Fruit fly (Drosophila melanogaster) whole organism, prepupa: ENCODE measurements around the gene Bem46.

ENCODE experiments used
- CG10669 ChIP-seq: fragments of 200-800 bp; sonication (Bioruptor generic); optimal IDR thresholded peaks from 3 replicates; lab custom pipeline; 2018; ENCODE audit warnings: missing biosample characterization, mild to moderate bottlenecking, missing genetic modification characterization, moderate library complexity
- CG11294 ChIP-seq: fragments of 200-800 bp; sonication (Bioruptor generic); IDR thresholded peaks from 2 replicates; pipeline ENCODE4 v1.3.6; 2022; ENCODE audit warnings: missing biosample characterization, missing genetic modification characterization
- CG11762 ChIP-seq: fragments of 200-800 bp; sonication (Bioruptor generic); optimal IDR thresholded peaks from 3 replicates; lab custom pipeline; 2016; ENCODE audit warnings: missing biosample characterization, missing genetic modification characterization; ENCODE audit not compliant: insufficient read depth
- CG15336 ChIP-seq: fragments of 200-800 bp; sonication (Bioruptor generic); IDR thresholded peaks from 2 replicates; pipeline ENCODE4 v1.3.6; 2022; ENCODE audit warnings: missing biosample characterization, missing genetic modification characterization
- CG1621 ChIP-seq: fragments of 200-800 bp; sonication (Bioruptor generic); optimal IDR thresholded peaks from 3 replicates; lab custom pipeline; 2018; ENCODE audit warnings: missing biosample characterization, mild to moderate bottlenecking, missing genetic modification characterization
- CG16779 ChIP-seq: fragments of 200-800 bp; sonication (Bioruptor generic); optimal IDR thresholded peaks from 3 replicates; lab custom pipeline; 2017; ENCODE audit warnings: missing biosample characterization, mild to moderate bottlenecking, missing genetic modification characterization
- CG32006 ChIP-seq: fragments of 200-800 bp; sonication (Bioruptor generic); optimal IDR thresholded peaks from 3 replicates; lab custom pipeline; 2017; ENCODE audit warnings: missing biosample characterization, mild to moderate bottlenecking, missing genetic modification characterization
- CG34406 ChIP-seq: fragments of 200-800 bp; sonication (Bioruptor generic); optimal IDR thresholded peaks from 3 replicates; lab custom pipeline; 2016; ENCODE audit warnings: missing biosample characterization, missing genetic modification characterization
- CG4318 ChIP-seq: fragments of 200-800 bp; sonication (Bioruptor generic); optimal IDR thresholded peaks from 3 replicates; lab custom pipeline; 2017; ENCODE audit warnings: missing biosample characterization, mild to moderate bottlenecking, missing genetic modification characterization
- CG6163 ChIP-seq: fragments of 200-800 bp; sonication (Bioruptor generic); IDR thresholded peaks from 3 replicates; pipeline ENCODE4 v1.3.6; 2022; ENCODE audit warnings: missing biosample characterization, missing genetic modification characterization
- CG6276 ChIP-seq: fragments of 200-800 bp; sonication (Bioruptor generic); optimal IDR thresholded peaks from 2 replicates; lab custom pipeline; 2017; ENCODE audit warnings: missing biosample characterization, mild to moderate bottlenecking, missing genetic modification characterization
- CG6808 ChIP-seq: fragments of 200-800 bp; sonication (Bioruptor generic); optimal IDR thresholded peaks from 3 replicates; lab custom pipeline; 2017; ENCODE audit warnings: missing biosample characterization, missing genetic modification characterization, mild to moderate bottlenecking, moderate library complexity, missing genetic modification reagents
- CG7368 ChIP-seq: fragments of 200-800 bp; sonication (Bioruptor generic); optimal IDR thresholded peaks from 3 replicates; lab custom pipeline; 2016; ENCODE audit warnings: missing biosample characterization, missing genetic modification characterization
- CG8319 ChIP-seq: fragments of 200-800 bp; sonication (Bioruptor generic); optimal IDR thresholded peaks from 3 replicates; lab custom pipeline; 2016; ENCODE audit warnings: missing biosample characterization, missing genetic modification characterization
- CG9139 ChIP-seq: fragments of 200-800 bp; sonication (Bioruptor generic); optimal IDR thresholded peaks from 3 replicates; lab custom pipeline; 2017; ENCODE audit warnings: missing biosample characterization, mild to moderate bottlenecking, missing genetic modification characterization
- Eip78C ChIP-seq: fragments of 200-800 bp; sonication (Bioruptor generic); peaks from one replicate; lab custom pipeline; 2016; ENCODE audit warnings: missing biosample characterization, missing genetic modification characterization
- Eip93F ChIP-seq: fragments of 200-800 bp; sonication (Bioruptor generic); optimal IDR thresholded peaks from 2 replicates; lab custom pipeline; 2016; ENCODE audit warnings: missing biosample characterization, mild to moderate bottlenecking, missing genetic modification characterization
- Ets21C ChIP-seq: fragments of 200-800 bp; sonication (Bioruptor generic); optimal IDR thresholded peaks from 3 replicates; lab custom pipeline; 2016; ENCODE audit warnings: missing biosample characterization, missing genetic modification characterization
- Ets96B ChIP-seq: fragments of 200-800 bp; optimal IDR thresholded peaks from 2 replicates; lab custom pipeline; 2019; ENCODE audit warnings: missing biosample characterization, mild to moderate bottlenecking, missing genetic modification characterization, moderate library complexity
- Hr38 ChIP-seq: sonication (Bioruptor generic); optimal IDR thresholded peaks from 2 replicates; lab custom pipeline; 2016; ENCODE audit warnings: missing biosample characterization, missing genetic modification characterization
- Hr39 ChIP-seq: fragments of 200-800 bp; sonication (Bioruptor generic); optimal IDR thresholded peaks from 2 replicates; lab custom pipeline; 2016; ENCODE audit warnings: missing biosample characterization, missing genetic modification characterization
- Hr4 ChIP-seq: fragments of 200-800 bp; sonication (Bioruptor generic); optimal IDR thresholded peaks from 3 replicates; lab custom pipeline; 2016; ENCODE audit warnings: missing biosample characterization, missing genetic modification characterization
- Lpt ChIP-seq: fragments of 200-800 bp; sonication (Bioruptor generic); optimal IDR thresholded peaks from 3 replicates; lab custom pipeline; 2016; ENCODE audit warnings: missing biosample characterization, missing genetic modification characterization
- Met ChIP-seq: fragments of 200-800 bp; sonication (Bioruptor generic); optimal IDR thresholded peaks from 3 replicates; lab custom pipeline; 2016; ENCODE audit warnings: missing biosample characterization, missing genetic modification characterization
- OdsH ChIP-seq: fragments of 200-800 bp; sonication (Bioruptor generic); optimal IDR thresholded peaks from 3 replicates; lab custom pipeline; 2016; ENCODE audit warnings: missing biosample characterization, missing genetic modification characterization
- Smox ChIP-seq: fragments of 200-800 bp; sonication (Bioruptor generic); optimal IDR thresholded peaks from 3 replicates; lab custom pipeline; 2016; ENCODE audit warnings: missing biosample characterization, missing genetic modification characterization
- Sox102F ChIP-seq: fragments of 200-800 bp; sonication (Bioruptor generic); optimal IDR thresholded peaks from 2 replicates; lab custom pipeline; 2016; ENCODE audit warnings: missing biosample characterization, mild to moderate bottlenecking, missing genetic modification characterization
- Sox14 ChIP-seq: fragments of 200-800 bp; sonication (Bioruptor generic); optimal IDR thresholded peaks from 3 replicates; lab custom pipeline; 2016; ENCODE audit warnings: missing biosample characterization, missing genetic modification characterization
- cyc ChIP-seq: fragments of 200-800 bp; sonication (Bioruptor generic); optimal IDR thresholded peaks from 3 replicates; lab custom pipeline; 2016; ENCODE audit warnings: missing biosample characterization, missing genetic modification characterization
- dac ChIP-seq: fragments of 200-800 bp; sonication (Bioruptor generic); optimal IDR thresholded peaks from 2 replicates; lab custom pipeline; 2017; ENCODE audit warnings: missing biosample characterization, mild to moderate bottlenecking, missing genetic modification characterization
- eg ChIP-seq: fragments of 200-800 bp; sonication (Bioruptor generic); IDR thresholded peaks from 3 replicates; pipeline ENCODE4 v1.3.6; 2022; ENCODE audit warnings: missing biosample characterization, missing genetic modification characterization
- esn ChIP-seq: fragments of 200-800 bp; sonication (Bioruptor generic); optimal IDR thresholded peaks from 2 replicates; lab custom pipeline; 2016; ENCODE audit warnings: missing biosample characterization, mild to moderate bottlenecking, missing genetic modification characterization, moderate library complexity
- fd59A ChIP-seq: fragments of 200-800 bp; sonication (Bioruptor generic); optimal IDR thresholded peaks from 2 replicates; lab custom pipeline; 2017; ENCODE audit warnings: missing biosample characterization, mild to moderate bottlenecking, missing genetic modification characterization, missing genetic modification reagents
- fkh ChIP-seq: fragments of 200-800 bp; sonication (Bioruptor generic); optimal IDR thresholded peaks from 3 replicates; lab custom pipeline; 2017; ENCODE audit warnings: missing biosample characterization, mild to moderate bottlenecking, missing genetic modification characterization, moderate library complexity
- lz ChIP-seq: fragments of 200-800 bp; sonication (Bioruptor generic); optimal IDR thresholded peaks from 3 replicates; lab custom pipeline; 2016; ENCODE audit warnings: missing biosample characterization, missing genetic modification characterization
- net ChIP-seq: fragments of 200-800 bp; sonication (Bioruptor generic); optimal IDR thresholded peaks from 3 replicates; lab custom pipeline; 2016; ENCODE audit warnings: missing biosample characterization, missing genetic modification characterization
- pdm3 ChIP-seq: fragments of 200-800 bp; sonication (Bioruptor generic); optimal IDR thresholded peaks from 3 replicates; lab custom pipeline; 2016; ENCODE audit warnings: missing biosample characterization, missing genetic modification characterization
- spab ChIP-seq: fragments of 200-800 bp; sonication (Bioruptor generic); optimal IDR thresholded peaks from 2 replicates; lab custom pipeline; 2017; ENCODE audit warnings: missing biosample characterization, mild to moderate bottlenecking, missing genetic modification characterization, missing genetic modification reagents
- svp ChIP-seq: fragments of 200-800 bp; sonication (Bioruptor generic); peaks from one replicate; lab custom pipeline; 2016; ENCODE audit warnings: missing biosample characterization, missing genetic modification characterization
- vri ChIP-seq: fragments of 200-800 bp; sonication (Bioruptor generic); optimal IDR thresholded peaks from 3 replicates; lab custom pipeline; 2016; ENCODE audit warnings: missing biosample characterization, mild to moderate bottlenecking, missing genetic modification characterization

Gene Bem46

DNA sequence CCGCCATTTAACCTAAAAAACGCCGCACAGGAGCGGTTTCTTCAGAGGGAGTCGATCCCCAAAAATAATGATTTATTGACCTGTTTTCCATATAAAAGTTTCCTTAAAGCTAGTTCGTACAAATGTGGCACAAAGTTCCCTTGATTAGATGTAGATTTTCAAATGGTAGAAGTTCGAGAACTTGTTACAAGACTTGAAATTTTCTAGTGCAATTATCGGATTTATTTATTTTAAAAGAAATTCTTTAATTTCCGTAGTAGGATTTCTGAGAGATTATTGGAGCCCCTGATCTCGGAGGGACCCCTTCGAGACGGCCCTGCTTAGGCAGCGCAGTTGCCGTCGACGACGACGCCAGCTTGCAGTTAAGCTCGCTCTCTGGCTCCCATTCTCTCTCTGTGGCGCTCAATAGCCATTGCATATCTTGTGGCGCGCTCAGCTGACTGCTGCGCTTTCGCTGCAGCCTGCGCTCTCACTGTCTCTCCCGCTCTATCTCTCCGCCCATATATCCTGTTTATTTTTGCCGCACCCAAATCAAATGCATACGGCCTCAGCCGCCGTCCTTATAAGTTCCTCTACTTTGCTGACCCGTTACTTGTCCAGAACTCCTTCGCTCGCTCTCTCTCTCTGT lies 30.3 kb upstream of the Bem46 start (continued):
- TF ChIP-seq svp (GFP tag; lab: Kevin White, UChicago) (peak; percentile 99), dac (GFP tag; lab: Kevin White, UChicago) (peak; percentile 85), CG6276 (GFP tag; lab: Kevin White, UChicago) (peak; percentile 90), CG4318 (GFP tag; lab: Kevin White, UChicago) (peak; percentile 91), pdm3 (GFP tag; lab: Kevin White, UChicago) (peak; percentile 92), CG8319 (GFP tag; lab: Kevin White, UChicago) (peak; percentile 91), Lpt (GFP tag; lab: Kevin White, UChicago) (peak; percentile 84), CG11294 (GFP tag; lab: Robert Waterston, UW) (peak; percentile 75; the same call in 1 of the 2 replicates), CG9139 (GFP tag; lab: Kevin White, UChicago) (peak; percentile 82), CG6808 (GFP tag; lab: Kevin White, UChicago) (peak; percentile 89), Eip93F (no peak), fkh (GFP tag; lab: Kevin White, UChicago) (no peak), CG32006 (GFP tag; lab: Kevin White, UChicago) (peak; percentile 94), cyc (GFP tag; lab: Kevin White, UChicago) (peak; percentile 95), spab (peak; percentile 86), Ets96B (tag; lab: Kevin White, UChicago) (peak; percentile 87), CG10669 (peak; percentile 90), Smox (GFP tag; lab: Kevin White, UChicago) (peak; percentile 90), vri (GFP tag; lab: Kevin White, UChicago) (peak; percentile 71)

DNA sequence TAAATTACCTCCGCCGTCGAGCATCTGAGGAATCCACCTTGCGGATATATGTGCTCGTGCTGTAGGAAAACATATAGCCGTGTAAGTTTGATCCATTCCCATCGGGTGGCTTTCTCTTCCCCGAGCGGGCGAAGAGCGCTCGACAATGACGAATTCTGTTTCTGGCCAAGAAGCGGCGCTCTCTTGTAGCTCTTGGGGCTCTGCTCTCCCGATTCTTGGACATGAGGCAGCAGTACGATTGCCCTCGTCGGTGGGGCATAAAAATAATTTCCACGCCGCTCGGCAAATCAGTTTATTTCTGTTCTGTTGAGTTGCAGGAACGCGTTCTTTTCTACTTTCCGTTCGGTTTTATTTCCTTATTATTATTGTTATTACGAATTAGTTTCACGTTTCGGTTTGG lies 29.1 kb upstream of the Bem46 start:
- TF ChIP-seq eg (GFP tag; lab: Robert Waterston, UW) (no peak), CG15336 (peak; percentile 14; the same call in 1 of the 2 replicates)

- no peak for TF ChIP-seq Hr38
- TF ChIP-seq CG6163 (GFP tag; lab: Robert Waterston, UW), result 0 out of 3 replicates have a peak, but pooled peaks have one; percentile 24
These were observed 21.0 kb upstream of the Bem46 start for dm6 chr2L:2966917-2967316.

- TF ChIP-seq CG10669 (no peak), CG7368 (GFP tag; lab: Kevin White, UChicago) (no peak), Smox (GFP tag; lab: Kevin White, UChicago) (no peak)
These were observed 18.5 kb upstream of the Bem46 start, which contains the start of gene Ts for dm6 chr2L:2969438-2969837. Gene Ts (minus strand): TSS chr2L:2969638.

- TF ChIP-seq CG16779 (no peak), Sox102F (GFP tag; lab: Kevin White, UChicago) (peak; percentile 84), fd59A (GFP tag; lab: Kevin White, UChicago) (peak; percentile 88), Sox14 (GFP tag; lab: Kevin White, UChicago) (peak; percentile 87), Smox (GFP tag; lab: Kevin White, UChicago) (peak; percentile 85), lz (GFP tag; lab: Kevin White, UChicago) (peak; percentile 89), vri (GFP tag; lab: Kevin White, UChicago) (no peak), Lpt (GFP tag; lab: Kevin White, UChicago) (peak; percentile 88), CG15336 (peak; percentile 86), net (GFP tag; lab: Kevin White, UChicago) (peak; percentile 89), CG11762 (GFP tag; lab: Kevin White, UChicago) (peak; percentile 90), CG9139 (GFP tag; lab: Kevin White, UChicago) (peak; percentile 68), esn (GFP tag; lab: Kevin White, UChicago) (peak; percentile 94), CG6163 (GFP tag; lab: Robert Waterston, UW) (peak; percentile 76), eg (GFP tag; lab: Robert Waterston, UW) (peak; percentile 85), Hr4 (peak; percentile 91), CG1621 (tag; lab: Kevin White, UChicago) (peak; percentile 66), CG8319 (GFP tag; lab: Kevin White, UChicago) (peak; percentile 90), Met (GFP tag; lab: Kevin White, UChicago) (peak; percentile 84), fkh (GFP tag; lab: Kevin White, UChicago) (peak; percentile 92), CG7368 (GFP tag; lab: Kevin White, UChicago) (no peak), Hr39 (GFP tag; lab: Kevin White, UChicago) (peak; percentile 88), CG32006 (GFP tag; lab: Kevin White, UChicago) (peak; percentile 96), Ets21C (peak; percentile 80), Eip78C (GFP tag; lab: Kevin White, UChicago) (peak; percentile 97), OdsH (GFP tag; lab: Kevin White, UChicago) (peak; percentile 93), CG6808 (GFP tag; lab: Kevin White, UChicago) (peak; percentile 90), CG4318 (GFP tag; lab: Kevin White, UChicago) (peak; percentile 89), CG34406 (peak; percentile 90), Eip93F (peak; percentile 54), pdm3 (GFP tag; lab: Kevin White, UChicago) (peak; percentile 91)
These were observed 15.4 kb upstream of the Bem46 start, which contains the start of the genes Rrp1 and gammaTub23C for dm6 chr2L:2972439-2972936. Gene Rrp1 (minus strand): TSS chr2L:2972508. Gene gammaTub23C (plus strand): TSS chr2L:2972891.
